Worm (Caenorhabditis elegans): ENCODE data around the gene B0238.15.

- TF ChIP-seq tab-1 (GFP tag; IDR thresholded peaks at IDR 0.05) (no peak), ref-1 (GFP tag; conservative IDR thresholded peaks at IDR 0.05) (no peak), cog-1 (tag; optimal IDR thresholded peaks at IDR 0.05) (no peak)
These were observed 35.5 kb downstream of the B0238.15 start for ce11 chrV:5275426-5276007.

All from whole organism, midembryonic.